Fruit fly (Drosophila melanogaster) whole organism, embryonic: ENCODE measurements around the gene CG4393.

Experiments
- ATbp ChIP-seq: fragments of 200-800 bp; sonication (Bioruptor generic); optimal IDR thresholded peaks from 2 replicates; lab custom pipeline; 2017; ENCODE audit warnings: missing biosample characterization, mild to moderate bottlenecking, missing genetic modification characterization, missing genetic modification reagents
- Atf-2 ChIP-seq: fragments of 200-800 bp; sonication (Bioruptor generic); optimal IDR thresholded peaks from 2 replicates; lab custom pipeline; 2016; ENCODE audit warnings: missing biosample characterization, missing genetic modification characterization
- CG10274 ChIP-seq: fragments of 200-800 bp; sonication (Bioruptor generic); optimal IDR thresholded peaks from 3 replicates; lab custom pipeline; 2017; ENCODE audit warnings: missing biosample characterization, mild to moderate bottlenecking, missing genetic modification characterization
- CG10654 ChIP-seq: fragments of 200-800 bp; sonication (Bioruptor generic); optimal IDR thresholded peaks from 2 replicates; lab custom pipeline; 2016; ENCODE audit warnings: missing biosample characterization, missing genetic modification characterization
- CG12659 ChIP-seq: fragments of 200-800 bp; sonication (Bioruptor generic); optimal IDR thresholded peaks from 3 replicates; lab custom pipeline; 2017; ENCODE audit warnings: mild to moderate bottlenecking, missing biosample characterization, missing genetic modification reagents, missing genetic modification characterization
- CG13424 ChIP-seq: fragments of 200-800 bp; sonication (Bioruptor generic); optimal IDR thresholded peaks from 2 replicates; lab custom pipeline; 2019; ENCODE audit warnings: missing biosample characterization, mild to moderate bottlenecking, missing genetic modification characterization, moderate library complexity
- CG18262 ChIP-seq: fragments of 200-800 bp; optimal IDR thresholded peaks from 3 replicates; lab custom pipeline; 2019; ENCODE audit warnings: missing biosample characterization, mild to moderate bottlenecking, missing genetic modification characterization, moderate library complexity
- CG18619 ChIP-seq: fragments of 200-800 bp; sonication (Bioruptor generic); optimal IDR thresholded peaks from 3 replicates; lab custom pipeline; 2017; ENCODE audit warnings: missing biosample characterization, mild to moderate bottlenecking, missing genetic modification characterization
- CG18764 ChIP-seq: fragments of 200-800 bp; sonication (Bioruptor generic); optimal IDR thresholded peaks from 3 replicates; lab custom pipeline; 2016; ENCODE audit warnings: missing biosample characterization, missing genetic modification characterization
- CG2875 ChIP-seq: fragments of 200-800 bp; sonication (Bioruptor generic); optimal IDR thresholded peaks from 2 replicates; lab custom pipeline; 2017; ENCODE audit warnings: missing biosample characterization, mild to moderate bottlenecking, missing genetic modification characterization, missing genetic modification reagents
- CG3163 ChIP-seq: fragments of 200-800 bp; sonication (Bioruptor generic); optimal IDR thresholded peaks from 3 replicates; lab custom pipeline; 2016; ENCODE audit warnings: missing biosample characterization, missing genetic modification characterization
- CG3281 ChIP-seq: fragments of 200-800 bp; sonication (Bioruptor generic); optimal IDR thresholded peaks from 3 replicates; lab custom pipeline; 2017; ENCODE audit warnings: missing biosample characterization, mild to moderate bottlenecking, missing genetic modification characterization
- CG43689 ChIP-seq: fragments of 200-800 bp; sonication (Bioruptor generic); IDR thresholded peaks from 2 replicates; pipeline ENCODE4 v1.3.6; 2022; ENCODE audit warnings: missing biosample characterization, missing genetic modification characterization
- CG7372 ChIP-seq: fragments of 200-800 bp; sonication (Bioruptor generic); IDR thresholded peaks from 2 replicates; pipeline ENCODE4 v1.3.6; 2022; ENCODE audit warnings: missing biosample characterization, missing genetic modification characterization
- CG7839 ChIP-seq: fragments of 200-800 bp; sonication (Bioruptor generic); optimal IDR thresholded peaks from 3 replicates; lab custom pipeline; 2018; ENCODE audit warnings: missing biosample characterization, mild to moderate bottlenecking, missing genetic modification characterization, moderate library complexity
- CG7928 ChIP-seq: fragments of 200-800 bp; sonication (Bioruptor generic); optimal IDR thresholded peaks from 2 replicates; lab custom pipeline; 2017; ENCODE audit warnings: missing biosample characterization, mild to moderate bottlenecking, missing genetic modification characterization
- CG7963 ChIP-seq: fragments of 200-800 bp; sonication (Bioruptor generic); IDR thresholded peaks from 3 replicates; pipeline ENCODE4 v1.3.6; 2022; ENCODE audit warnings: missing biosample characterization, missing genetic modification characterization; ENCODE audit not compliant: partially characterized antibody
- CG9727 ChIP-seq: fragments of 200-800 bp; sonication (Bioruptor generic); optimal IDR thresholded peaks from 3 replicates; lab custom pipeline; 2017; ENCODE audit warnings: missing biosample characterization, mild to moderate bottlenecking, missing genetic modification characterization
- CG9797 ChIP-seq: fragments of 200-800 bp; sonication (Bioruptor generic); optimal IDR thresholded peaks from 3 replicates; lab custom pipeline; 2018; ENCODE audit warnings: missing biosample characterization, mild to moderate bottlenecking, missing genetic modification characterization
- D19A ChIP-seq: fragments of 200-800 bp; optimal IDR thresholded peaks from 3 replicates; lab custom pipeline; 2019; ENCODE audit warnings: missing biosample characterization, mild to moderate bottlenecking, missing genetic modification characterization, moderate library complexity
- E2f2 ChIP-seq: fragments of 200-800 bp; sonication (Bioruptor generic); IDR thresholded peaks from 2 replicates; pipeline ENCODE4 v1.3.6; 2022; ENCODE audit warnings: missing biosample characterization, missing genetic modification characterization
- Ets97D ChIP-seq: fragments of 200-800 bp; sonication (Bioruptor generic); optimal IDR thresholded peaks from 3 replicates; lab custom pipeline; 2016; ENCODE audit warnings: missing biosample characterization, missing genetic modification characterization
- H15 ChIP-seq: fragments of 200-800 bp; sonication (Bioruptor generic); IDR thresholded peaks from 3 replicates; pipeline ENCODE4 v1.3.6; 2022; ENCODE audit warnings: missing biosample characterization, missing genetic modification characterization
- HLH4C ChIP-seq: fragments of 200-800 bp; sonication (Bioruptor generic); IDR thresholded peaks from 3 replicates; pipeline ENCODE4 v1.3.6; 2022; ENCODE audit warnings: missing biosample characterization, missing genetic modification characterization; ENCODE audit not compliant: partially characterized antibody
- Med ChIP-seq: fragments of 200-800 bp; sonication (Bioruptor generic); peaks from one replicate; lab custom pipeline; 2016; ENCODE audit warnings: missing biosample characterization, missing genetic modification characterization, mild to moderate bottlenecking, inconsistent platforms, moderate library complexity
- Meics ChIP-seq: fragments of 200-800 bp; sonication (Bioruptor generic); optimal IDR thresholded peaks from 2 replicates; lab custom pipeline; 2017; ENCODE audit warnings: missing biosample characterization, mild to moderate bottlenecking, missing genetic modification characterization
- NFAT ChIP-seq: fragments of 200-800 bp; sonication (Bioruptor generic); IDR thresholded peaks from 2 replicates; pipeline ENCODE4 v1.3.6; 2022; ENCODE audit warnings: missing biosample characterization, missing genetic modification characterization
- Six4 ChIP-seq: fragments of 200-800 bp; sonication (Bioruptor generic); optimal IDR thresholded peaks from 2 replicates; lab custom pipeline; 2016; ENCODE audit warnings: missing biosample characterization, missing genetic modification characterization
- Sox100B ChIP-seq: fragments of 200-800 bp; sonication (Bioruptor generic); optimal IDR thresholded peaks from 3 replicates; lab custom pipeline; 2018; ENCODE audit warnings: missing biosample characterization, mild to moderate bottlenecking, missing genetic modification characterization
- Stat92E ChIP-seq, 3 experiments: fragments of >200 bp in 2 of 3; fragments of 200-800 bp in 1 of 3; sonication (Bioruptor generic) in 1 of 3; optimal IDR thresholded peaks; 2 replicates each; lab custom pipeline; 2017 to 2019; ENCODE audit warnings: missing biosample characterization in 3 of 3, missing genetic modification characterization in 3 of 3, mild to moderate bottlenecking in 1 of 3, moderate library complexity in 1 of 3
- ci ChIP-seq: fragments of 200-800 bp; sonication (Bioruptor generic); IDR thresholded peaks from 3 replicates; pipeline ENCODE4 v1.3.6; 2022; ENCODE audit warnings: missing biosample characterization, missing genetic modification characterization
- dimm ChIP-seq: fragments of 200-800 bp; sonication (Bioruptor generic); IDR thresholded peaks from 2 replicates; pipeline ENCODE4 v1.3.6; 2022; ENCODE audit warnings: missing biosample characterization, missing genetic modification characterization
- disco-r ChIP-seq: fragments of 200-800 bp; sonication (Bioruptor generic); optimal IDR thresholded peaks from 2 replicates; lab custom pipeline; 2016; ENCODE audit warnings: missing biosample characterization, missing genetic modification characterization
- esg ChIP-seq: fragments of 200-800 bp; sonication (Bioruptor generic); conservative IDR thresholded peaks from 2 replicates; pipeline ENCODE4 v1.3.6; 2022; ENCODE audit warnings: missing biosample characterization, missing genetic modification characterization
- ewg ChIP-seq: fragments of 200-800 bp; sonication (Bioruptor generic); optimal IDR thresholded peaks from 3 replicates; lab custom pipeline; 2017; ENCODE audit warnings: mild to moderate bottlenecking, missing biosample characterization, missing genetic modification reagents, missing genetic modification characterization
- gro ChIP-seq: fragments of 200-800 bp; sonication (Bioruptor generic); optimal IDR thresholded peaks from 2 replicates; lab custom pipeline; 2016; ENCODE audit warnings: missing biosample characterization, missing genetic modification characterization
- jumu ChIP-seq: fragments of 200-800 bp; sonication (Bioruptor generic); optimal IDR thresholded peaks from 3 replicates; lab custom pipeline; 2016; ENCODE audit warnings: missing biosample characterization, missing genetic modification characterization
- ken ChIP-seq: fragments of 200-800 bp; sonication (Bioruptor generic); IDR thresholded peaks from 3 replicates; pipeline ENCODE4 v1.3.6; 2022; ENCODE audit warnings: missing biosample characterization, missing genetic modification characterization
- luna ChIP-seq: fragments of 200-800 bp; sonication (Bioruptor generic); optimal IDR thresholded peaks from 2 replicates; lab custom pipeline; 2016; ENCODE audit warnings: missing biosample characterization, missing genetic modification characterization
- maf-S ChIP-seq: fragments of 200-800 bp; sonication (Bioruptor generic); optimal IDR thresholded peaks from 2 replicates; lab custom pipeline; 2016; ENCODE audit warnings: missing biosample characterization, missing genetic modification characterization
- oc ChIP-seq: fragments of 200-800 bp; sonication (Bioruptor generic); optimal IDR thresholded peaks from 2 replicates; lab custom pipeline; 2018; ENCODE audit warnings: missing biosample characterization, mild to moderate bottlenecking, missing genetic modification characterization, moderate library complexity
- phol ChIP-seq: fragments of 200-800 bp; sonication (Bioruptor generic); optimal IDR thresholded peaks from 3 replicates; lab custom pipeline; 2018; ENCODE audit warnings: missing biosample characterization, mild to moderate bottlenecking, missing genetic modification characterization, moderate library complexity
- pita ChIP-seq: fragments of 200-800 bp; sonication (Bioruptor generic); optimal IDR thresholded peaks from 2 replicates; lab custom pipeline; 2017; ENCODE audit warnings: missing biosample characterization, mild to moderate bottlenecking, missing genetic modification characterization
- pum ChIP-seq: fragments of 200-800 bp; sonication (Bioruptor generic); optimal IDR thresholded peaks from 2 replicates; lab custom pipeline; 2016; ENCODE audit warnings: missing biosample characterization, missing genetic modification characterization
- slp2 ChIP-seq: fragments of 200-800 bp; sonication (Bioruptor generic); optimal IDR thresholded peaks from 2 replicates; lab custom pipeline; 2016; ENCODE audit warnings: missing biosample characterization, missing genetic modification characterization
- sqz ChIP-seq: fragments of 200-800 bp; sonication (Bioruptor generic); optimal IDR thresholded peaks from 3 replicates; lab custom pipeline; 2018; ENCODE audit warnings: missing biosample characterization, mild to moderate bottlenecking, missing genetic modification characterization
- tin ChIP-seq: fragments of 200-800 bp; sonication (Bioruptor generic); optimal IDR thresholded peaks from 3 replicates; lab custom pipeline; 2016; ENCODE audit warnings: missing biosample characterization, missing genetic modification characterization
- trem ChIP-seq: fragments of 200-800 bp; optimal IDR thresholded peaks from 3 replicates; lab custom pipeline; 2019; ENCODE audit warnings: missing biosample characterization, mild to moderate bottlenecking, missing genetic modification characterization, moderate library complexity
- wdn ChIP-seq: fragments of 200-800 bp; sonication (Bioruptor generic); IDR thresholded peaks from 2 replicates; pipeline ENCODE4 v1.3.6; 2022; ENCODE audit warnings: missing biosample characterization, missing genetic modification characterization
- zen ChIP-seq: fragments of 200-800 bp; sonication (Bioruptor generic); optimal IDR thresholded peaks from 3 replicates; lab custom pipeline; 2018; ENCODE audit warnings: missing biosample characterization, mild to moderate bottlenecking, missing genetic modification characterization, moderate library complexity

Gene CG4393

DNA sequence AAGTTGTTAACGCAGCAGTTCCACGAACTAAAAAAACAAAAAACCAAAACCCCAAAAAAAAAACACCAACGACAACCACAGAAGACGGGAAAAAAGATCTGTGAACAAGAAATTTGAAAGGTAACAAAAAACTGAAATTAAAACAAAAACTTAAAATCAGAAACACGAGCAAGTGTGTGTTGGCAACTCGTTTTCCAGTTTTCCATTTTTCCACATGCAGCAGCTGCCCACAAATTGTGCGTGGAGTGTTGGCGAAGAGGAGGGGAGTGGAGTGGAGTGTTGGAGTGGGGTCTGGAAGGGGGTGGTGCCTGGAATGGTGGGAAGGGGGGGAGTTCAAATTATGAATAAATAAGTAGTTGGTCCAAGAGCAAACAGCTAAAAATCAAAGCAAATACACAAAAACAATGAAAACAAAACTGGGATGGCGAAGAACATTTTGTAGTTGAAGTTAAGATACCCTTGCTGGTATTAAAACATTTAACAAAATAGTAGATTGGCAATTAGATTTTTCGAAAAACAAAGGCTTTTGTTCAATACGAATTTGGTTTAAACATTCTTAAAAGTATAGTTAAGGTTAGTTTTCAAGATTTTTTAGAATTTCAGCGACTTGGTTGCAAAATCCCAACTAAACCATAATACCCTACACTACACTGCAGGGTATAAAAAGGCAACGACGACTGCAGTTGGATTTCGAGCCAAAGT, 51.1 kb downstream of the CG4393 start (continued):
- TF ChIP-seq Stat92E (GFP tag; optimal IDR thresholded peaks at IDR 0.05; lab: Kevin White, UChicago) (no peak), CG12659 (peak; percentile 16), oc (peak; percentile 31), esg (GFP tag; lab: Robert Waterston, UW) (peak; percentile 27), CG9797 (GFP tag; lab: Kevin White, UChicago) (no peak), jumu (GFP tag; lab: Kevin White, UChicago) (peak; percentile 32), ATbp (peak; percentile 61), CG10654 (peak; percentile 22), CG2875 (GFP tag; lab: Kevin White, UChicago) (peak; percentile 57), Med (GFP tag; lab: Kevin White, UChicago) (peak; percentile 52), CG7372 (GFP tag; lab: Robert Waterston, UW) (no peak), pum (GFP tag; lab: Kevin White, UChicago) (peak; percentile 34), sqz (GFP tag; lab: Kevin White, UChicago) (peak; percentile 74), CG3281 (GFP tag; lab: Kevin White, UChicago) (no peak), luna (GFP tag; lab: Kevin White, UChicago) (no peak), Meics (peak; percentile 34), Six4 (GFP tag; lab: Kevin White, UChicago) (peak; percentile 5), phol (tag; lab: Kevin White, UChicago) (peak; percentile 72), wdn (GFP tag; lab: Robert Waterston, UW) (no peak), dimm (GFP tag; lab: Robert Waterston, UW) (no peak), ewg (GFP tag; lab: Kevin White, UChicago) (peak; percentile 40), H15 (GFP tag; lab: Robert Waterston, UW) (no peak), disco-r (GFP tag; lab: Kevin White, UChicago) (no peak), CG13424 (tag; lab: Kevin White, UChicago) (peak; percentile 55), CG18262 (tag; lab: Kevin White, UChicago) (peak; percentile 82), zen (peak; percentile 8), CG7839 (tag; lab: Kevin White, UChicago) (peak; percentile 67), ken (GFP tag; lab: Robert Waterston, UW) (0 out of 3 replicates have a peak, but pooled peaks have one; percentile 33), pita (GFP tag; lab: Kevin White, UChicago) (no peak), Atf-2 (GFP tag; lab: Kevin White, UChicago) (peak; percentile 37), slp2 (peak; percentile 48), CG10274 (GFP tag; lab: Kevin White, UChicago) (peak; percentile 67), E2f2 (no peak), gro (GFP tag; lab: Kevin White, UChicago) (no peak), tin (GFP tag; lab: Kevin White, UChicago) (peak; percentile 46), trem (tag; lab: Kevin White, UChicago) (peak; percentile 58), maf-S (GFP tag; lab: Kevin White, UChicago) (no peak), Sox100B (GFP tag; lab: Kevin White, UChicago) (peak; percentile 63), CG7928 (GFP tag; lab: Kevin White, UChicago) (no peak), CG7963 (GFP tag; lab: Robert Waterston, UW) (no peak), CG3163 (GFP tag; lab: Kevin White, UChicago) (peak; percentile 41), NFAT (GFP tag; lab: Robert Waterston, UW) (no peak), CG18619 (GFP tag; lab: Kevin White, UChicago) (peak; percentile 30), D19A (peak; percentile 97), HLH4C (GFP tag; lab: Robert Waterston, UW) (no peak), CG18764 (GFP tag; lab: Kevin White, UChicago) (peak; percentile 22), Ets97D (no peak), CG9727 (peak; percentile 40), CG43689 (GFP tag; lab: Robert Waterston, UW) (no peak), ci (GFP tag; lab: Robert Waterston, UW) (peak; percentile 42; the same call in 1 of the 3 replicates)
